Fruit fly (Drosophila melanogaster): ENCODE measurements around the gene dos.

Gene dos

dm6 chr3L:2632763-2633100, 43.5 kb downstream of the dos start (continued):
- TF ChIP-seq HLHmδ (GFP tag; optimal IDR thresholded peaks at IDR 0.05) = no peak
- TF ChIP-seq Drgx (GFP tag; IDR thresholded peaks at IDR 0.05) = no peak
- no peak for TF ChIP-seq CG10959 (GFP tag; IDR thresholded peaks at IDR 0.05)
- TF ChIP-seq CG12659 (GFP tag; optimal IDR thresholded peaks at IDR 0.05) = no peak
- TF ChIP-seq kay (GFP tag; optimal IDR thresholded peaks at IDR 0.05) = no peak
- TF ChIP-seq CG13287 (GFP tag; IDR thresholded peaks at IDR 0.05; ENCODE audit: partially characterized antibody) = no peak; the same call in 1 of the 2 replicates
- no peak for TF ChIP-seq oc (tag; optimal IDR thresholded peaks at IDR 0.05)
- no peak for TF ChIP-seq tin (GFP tag; optimal IDR thresholded peaks at IDR 0.05)
- TF ChIP-seq CG12104 (GFP tag; optimal IDR thresholded peaks at IDR 0.05) = no peak
- TF ChIP-seq sima (GFP tag; optimal IDR thresholded peaks at IDR 0.05) = no peak
- TF ChIP-seq hth (optimal IDR thresholded peaks at IDR 0.05) = no peak
- no peak for TF ChIP-seq zf30C (GFP tag; optimal IDR thresholded peaks at IDR 0.05)
- no peak for TF ChIP-seq danr (GFP tag; IDR thresholded peaks at IDR 0.05)
- TF ChIP-seq CG13296 (GFP tag; optimal IDR thresholded peaks at IDR 0.05) = no peak
- no peak for TF ChIP-seq Tbp (GFP tag; optimal IDR thresholded peaks at IDR 0.05)
- TF ChIP-seq CG2199 (GFP tag; IDR thresholded peaks at IDR 0.05) = no peak
- no peak for TF ChIP-seq chm (GFP tag; IDR thresholded peaks at IDR 0.05)
- TF ChIP-seq D19A (tag; optimal IDR thresholded peaks at IDR 0.05) = peak; percentile 62
- no peak for TF ChIP-seq CG1792 (GFP tag; optimal IDR thresholded peaks at IDR 0.05)
- TF ChIP-seq pros (GFP tag; optimal IDR thresholded peaks at IDR 0.05) = no peak
- no peak for TF ChIP-seq CG1233 (GFP tag; optimal IDR thresholded peaks at IDR 0.05)
- TF ChIP-seq zfh1 (GFP tag; IDR thresholded peaks at IDR 0.05) = no peak

dm6 chr3L:2634929-2635799, 46.0 kb downstream of the dos start:
- TF ChIP-seq unc-4 (GFP tag; IDR thresholded peaks at IDR 0.05; ENCODE audit: partially characterized antibody) = peak; percentile 76
- TF ChIP-seq nom (GFP tag; optimal IDR thresholded peaks at IDR 0.05) = peak; percentile 74
- TF ChIP-seq CG16813 (GFP tag; IDR thresholded peaks at IDR 0.05; ENCODE audit: partially characterized antibody) = peak; percentile 77
- TF ChIP-seq CG9609 (GFP tag; optimal IDR thresholded peaks at IDR 0.05) = peak; percentile 68
- TF ChIP-seq tll (GFP tag; optimal IDR thresholded peaks at IDR 0.05) = no peak
- TF ChIP-seq dm (GFP tag; optimal IDR thresholded peaks at IDR 0.05) = peak; percentile 93
- TF ChIP-seq Blimp-1 (GFP tag; optimal IDR thresholded peaks at IDR 0.05) = peak; percentile 49
- TF ChIP-seq peb (GFP tag; IDR thresholded peaks at IDR 0.05) = peak; percentile 51; the same call in 1 of the 2 replicates
- TF ChIP-seq Hr3 (GFP tag; optimal IDR thresholded peaks at IDR 0.05) = peak; percentile 44
- peak; percentile 75 for TF ChIP-seq zen (tag; optimal IDR thresholded peaks at IDR 0.05)
- TF ChIP-seq CG12071 (GFP tag; optimal IDR thresholded peaks at IDR 0.05) = peak; percentile 85
- TF ChIP-seq CG7839 (tag; optimal IDR thresholded peaks at IDR 0.05) = peak; percentile 70
- peak; percentile 61 for TF ChIP-seq row (GFP tag; IDR thresholded peaks at IDR 0.05)
- TF ChIP-seq CG9727 (GFP tag; optimal IDR thresholded peaks at IDR 0.05) = peak; percentile 93
- TF ChIP-seq CG17186 (GFP tag; optimal IDR thresholded peaks at IDR 0.05) = peak; percentile 98
- TF ChIP-seq CG10462 (GFP tag; optimal IDR thresholded peaks at IDR 0.05) = peak; percentile 59
- TF ChIP-seq Dip3 (GFP tag; optimal IDR thresholded peaks at IDR 0.05) = peak; percentile 70
- no peak for TF ChIP-seq yki (optimal IDR thresholded peaks at IDR 0.05)
- peak; percentile 24 for TF ChIP-seq bab2 (GFP tag; optimal IDR thresholded peaks at IDR 0.05)
- TF ChIP-seq NfI (GFP tag; optimal IDR thresholded peaks at IDR 0.05) = peak; percentile 92
- TF ChIP-seq kni (GFP tag; optimal IDR thresholded peaks at IDR 0.05) = peak; percentile 94
- peak; percentile 66 for TF ChIP-seq dmrt99B (tag; optimal IDR thresholded peaks at IDR 0.05)
- TF ChIP-seq ro (GFP tag; IDR thresholded peaks at IDR 0.05) = no peak
- peak; percentile 71 for TF ChIP-seq btn (GFP tag; optimal IDR thresholded peaks at IDR 0.05)
- TF ChIP-seq kay (GFP tag; optimal IDR thresholded peaks at IDR 0.05) = no peak
- TF ChIP-seq D19A (tag; optimal IDR thresholded peaks at IDR 0.05) = peak; percentile 6
- TF ChIP-seq schlank (tag; optimal IDR thresholded peaks at IDR 0.05) = peak; percentile 82
- TF ChIP-seq Gug (GFP tag; IDR thresholded peaks at IDR 0.05) = 0 out of 4 replicates have a peak, but pooled peaks have one; percentile 33
- TF ChIP-seq gcm (GFP tag; optimal IDR thresholded peaks at IDR 0.05) = peak; percentile 81
